Fruit fly (Drosophila melanogaster): ENCODE measurements around the gene CG45065.

DNA sequence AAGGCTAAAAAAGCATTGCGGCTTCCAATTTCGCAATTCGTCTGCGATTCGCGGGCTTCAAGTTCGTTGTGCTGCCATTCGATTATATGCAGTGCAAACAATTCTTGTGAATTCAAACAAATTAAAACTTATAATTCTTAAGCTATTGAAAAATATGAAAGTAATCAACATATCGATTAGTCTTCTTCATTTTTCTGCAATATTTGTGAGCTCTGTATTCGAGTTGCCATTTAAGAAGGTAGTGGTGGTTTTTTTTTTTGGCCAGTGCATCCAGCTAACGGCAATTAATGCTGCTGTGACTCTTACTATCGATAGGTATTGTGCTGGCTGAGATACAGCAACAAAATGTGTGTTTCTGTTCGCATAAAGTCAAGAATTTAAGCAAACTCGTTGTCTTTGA is 24.5 kb downstream of the CG45065 start:
- TF ChIP-seq CTCF (optimal IDR thresholded peaks at IDR 0.05) (no peak), CG8478 (optimal IDR thresholded peaks at IDR 0.05) (no peak)

All from S2 (cell line).